Worm (Caenorhabditis elegans): ENCODE measurements around the gene bus-18.

DNA sequence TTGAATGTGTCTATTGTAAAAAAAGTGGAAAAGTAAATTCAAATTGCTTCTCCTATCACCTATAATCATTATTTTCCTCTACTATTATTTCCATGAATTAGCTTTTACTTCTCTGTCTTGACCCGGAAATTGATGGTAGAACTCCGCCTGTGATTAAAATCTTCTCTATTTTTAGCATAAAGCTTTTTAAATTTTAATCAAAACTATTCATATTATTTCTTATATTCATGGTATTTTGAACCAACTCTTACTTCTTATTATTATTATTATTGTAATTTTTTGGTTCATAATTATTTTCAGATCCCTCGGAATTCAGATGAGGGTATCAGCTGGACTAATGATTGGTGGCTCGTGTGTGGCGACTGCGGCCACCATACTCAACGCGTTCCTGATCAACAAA lies 6.5 kb upstream of the bus-18 start, which contains the start of gene sel-11:
- no peak for TF ChIP-seq cog-1 (tag; optimal IDR thresholded peaks at IDR 0.05)
- TF ChIP-seq med-1 (GFP tag; optimal IDR thresholded peaks at IDR 0.05; ENCODE audit: insufficient read depth), result no peak
- TF ChIP-seq ref-1 (GFP tag; conservative IDR thresholded peaks at IDR 0.05), result no peak
- TF ChIP-seq T22C8.4 (GFP tag; IDR thresholded peaks at IDR 0.05), result no peak
- TF ChIP-seq klf-2 (GFP tag; conservative IDR thresholded peaks at IDR 0.05), result no peak

Data from whole organism, midembryonic.